Worm (Caenorhabditis elegans) whole organism, young adult: Measurements from ENCODE around the gene srt-32.

ENCODE experiments used
- T07F8.4 ChIP-seq: sonication (generic microtip); optimal IDR thresholded peaks from 2 replicates; lab custom pipeline; 2016; ENCODE audit warnings: mild to moderate bottlenecking, missing genetic modification characterization, moderate library complexity, missing compliant biosample characterization
- ama-1 ChIP-seq, 3 experiments: fragments of 150-350 bp in 1 of 3; sonication (generic microtip) in 2 of 3; optimal IDR thresholded peaks; 2 replicates each; lab custom pipeline; 2014 to 2018; ENCODE audit warnings: missing biosample characterization in 2 of 3, missing genetic modification characterization in 2 of 3, missing genetic modification reagents in 2 of 3
- ccch-3 ChIP-seq: fragments of 200-800 bp; sonication (Bioruptor generic); optimal IDR thresholded peaks from 2 replicates; lab custom pipeline; 2018; ENCODE audit warnings: mild to moderate bottlenecking, missing genetic modification characterization, missing compliant biosample characterization
- nfya-1 ChIP-seq: sonication (generic microtip); optimal IDR thresholded peaks from 2 replicates; lab custom pipeline; 2017; ENCODE audit warnings: antibody characterized with exemption, missing compliant biosample characterization, missing genetic modification characterization, borderline replicate concordance; ENCODE audit not compliant: insufficient read depth

DNA sequence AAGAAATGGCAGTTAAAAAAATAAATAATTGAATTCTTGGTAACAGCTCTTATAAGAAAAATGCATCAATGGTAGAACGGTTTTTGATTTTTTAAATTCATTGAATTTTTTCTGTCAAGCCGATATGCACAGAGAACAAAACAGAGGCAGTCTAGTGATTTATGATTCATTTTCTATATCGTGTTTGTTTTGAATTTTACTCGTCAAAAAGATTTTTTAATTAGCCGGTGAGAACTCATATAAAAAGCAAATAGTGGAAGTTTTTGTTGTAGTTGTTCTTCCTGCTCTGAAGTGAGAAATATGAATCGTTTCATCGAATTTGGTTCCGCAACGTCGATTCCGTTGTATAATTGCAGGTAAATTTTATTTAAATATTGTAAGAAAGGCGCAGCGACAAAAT lies at the start of gene srt-32:
- TF ChIP-seq T07F8.4 = no peak
- TF ChIP-seq ccch-3 (GFP tag; lab: Kevin White, UChicago) = no peak
- no peak for TF ChIP-seq nfya-1 (tag; lab: Kevin White, UChicago)
- no peak for TF ChIP-seq ama-1 (optimal IDR thresholded peaks at IDR 0.05; lab: Kevin White, UChicago)
- TF ChIP-seq ama-1 (GFP tag; optimal IDR thresholded peaks at IDR 0.05; lab: Kevin White, UChicago) = no peak
